Fruit fly (Drosophila melanogaster): Measurements from ENCODE around the gene Reph.
A peak's percentile ranks its signal among the peaks of the same experiment; 100 is the strongest.

Reph gene

DNA sequence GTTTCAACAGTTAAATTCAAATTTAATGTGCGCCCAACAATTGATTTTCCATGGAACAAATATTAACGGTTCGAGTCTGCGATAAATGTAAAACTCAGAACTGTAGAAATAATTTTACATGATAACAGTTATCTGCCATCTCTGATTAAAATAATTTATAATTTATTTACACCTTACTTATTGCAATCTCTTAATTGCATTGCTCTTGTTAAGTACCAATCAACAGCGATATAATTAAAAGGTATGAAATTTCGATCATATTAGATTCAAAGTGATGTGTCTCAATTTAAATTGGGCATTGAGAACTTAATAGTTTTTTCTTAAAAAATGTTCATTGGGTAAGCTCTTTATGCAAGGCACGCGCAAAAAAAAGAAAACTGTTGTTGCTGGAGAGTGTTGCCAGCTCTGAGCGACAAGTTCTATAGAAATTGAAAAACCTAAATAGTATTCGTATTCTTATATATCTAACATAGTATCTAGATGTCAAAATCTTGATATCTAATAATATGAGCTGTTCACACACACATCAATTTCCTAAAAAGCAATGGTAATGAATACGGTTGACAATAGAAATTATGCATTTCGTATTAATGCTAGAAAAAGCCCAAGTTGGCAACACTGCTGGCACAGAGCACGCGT lies 408 bp upstream of the Reph start (continued):
- no peak for TF ChIP-seq crc (GFP tag; optimal IDR thresholded peaks at IDR 0.05)
- no peak for TF ChIP-seq gfzf (GFP tag; optimal IDR thresholded peaks at IDR 0.05)
- no peak for TF ChIP-seq CG13894 (tag; optimal IDR thresholded peaks at IDR 0.05)
- TF ChIP-seq Gug (GFP tag; IDR thresholded peaks at IDR 0.05): peak; percentile 25; the same call in 2 of the 4 replicates
- TF ChIP-seq CG11093 (GFP tag; IDR thresholded peaks at IDR 0.05): no peak
- TF ChIP-seq TFAM (GFP tag; optimal IDR thresholded peaks at IDR 0.05): no peak
- no peak for TF ChIP-seq lbe (GFP tag; optimal IDR thresholded peaks at IDR 0.05)
- no peak for TF ChIP-seq CkIIα-i1 (GFP tag; IDR thresholded peaks at IDR 0.05)
- TF ChIP-seq Sin3A (optimal IDR thresholded peaks at IDR 0.05): no peak
- peak; percentile 58 for TF ChIP-seq CG2116 (GFP tag; optimal IDR thresholded peaks at IDR 0.05)
- no peak for TF ChIP-seq Rx (GFP tag; IDR thresholded peaks at IDR 0.05)
- no peak for TF ChIP-seq p53 (GFP tag; optimal IDR thresholded peaks at IDR 0.05)
- peak; percentile 62 for TF ChIP-seq Hsf (GFP tag; optimal IDR thresholded peaks at IDR 0.05)
- TF ChIP-seq CG1233 (GFP tag; optimal IDR thresholded peaks at IDR 0.05): peak; percentile 60
- TF ChIP-seq tna (GFP tag; IDR thresholded peaks at IDR 0.05; ENCODE audit: partially characterized antibody): no peak
- TF ChIP-seq jigr1 (GFP tag; IDR thresholded peaks at IDR 0.05): 0 out of 3 replicates have a peak, but pooled peaks have one; percentile 49
- peak; percentile 68 for TF ChIP-seq CG14441 (GFP tag; IDR thresholded peaks at IDR 0.05)
- TF ChIP-seq Dip3 (GFP tag; optimal IDR thresholded peaks at IDR 0.05): peak; percentile 61
- TF ChIP-seq Lpt (GFP tag; optimal IDR thresholded peaks at IDR 0.05): no peak
- peak; percentile 91 for TF ChIP-seq sens (GFP tag)
- peak; percentile 43 for TF ChIP-seq PHDP (tag; optimal IDR thresholded peaks at IDR 0.05)
- TF ChIP-seq HLH4C (GFP tag; IDR thresholded peaks at IDR 0.05; ENCODE audit: partially characterized antibody): no peak
- peak; percentile 51 for TF ChIP-seq CG12744 (GFP tag; optimal IDR thresholded peaks at IDR 0.05)
- peak; percentile 87 for TF ChIP-seq exex (tag; optimal IDR thresholded peaks at IDR 0.05)
- TF ChIP-seq BEAF-32 (GFP tag; optimal IDR thresholded peaks at IDR 0.05): peak; percentile 35
- no peak; the same call in 2 of the 3 replicates for TF ChIP-seq croc (GFP tag; conservative IDR thresholded peaks at IDR 0.05)
- TF ChIP-seq tup (GFP tag; optimal IDR thresholded peaks at IDR 0.05): no peak
- peak; percentile 54 for TF ChIP-seq bcd (GFP tag; optimal IDR thresholded peaks at IDR 0.05)
- peak; percentile 8 for TF ChIP-seq pzg (GFP tag; optimal IDR thresholded peaks at IDR 0.05)
- TF ChIP-seq CG10565 (GFP tag; optimal IDR thresholded peaks at IDR 0.05): peak; percentile 10
- peak; percentile 62 for TF ChIP-seq CG10209 (GFP tag; optimal IDR thresholded peaks at IDR 0.05)
- no peak for TF ChIP-seq CG4360 (GFP tag; IDR thresholded peaks at IDR 0.05)
- no peak for TF ChIP-seq C15 (GFP tag; IDR thresholded peaks at IDR 0.05)
- TF ChIP-seq CG10274 (GFP tag; optimal IDR thresholded peaks at IDR 0.05): no peak
- peak; percentile 69 for TF ChIP-seq CG17328 (GFP tag; IDR thresholded peaks at IDR 0.05)
- no peak for TF ChIP-seq prd (optimal IDR thresholded peaks at IDR 0.05)
- TF ChIP-seq prd (GFP tag; IDR thresholded peaks at IDR 0.05): peak; percentile 71
- peak; percentile 9 for TF ChIP-seq mirr (GFP tag; optimal IDR thresholded peaks at IDR 0.05)
- TF ChIP-seq CG5953 (GFP tag; IDR thresholded peaks at IDR 0.05): 0 out of 2 replicates have a peak, but pooled peaks have one; percentile 35
- TF ChIP-seq CG17186 (GFP tag; optimal IDR thresholded peaks at IDR 0.05): no peak
- peak; percentile 37 for TF ChIP-seq CG13287 (GFP tag; IDR thresholded peaks at IDR 0.05; ENCODE audit: partially characterized antibody)
- TF ChIP-seq CG15269 (tag; optimal IDR thresholded peaks at IDR 0.05): peak; percentile 27
- TF ChIP-seq ttk (GFP tag; IDR thresholded peaks at IDR 0.05): peak; percentile 53; the same call in 1 of the 2 replicates
- TF ChIP-seq pum (GFP tag; optimal IDR thresholded peaks at IDR 0.05): peak; percentile 25
- TF ChIP-seq slbo (GFP tag; IDR thresholded peaks at IDR 0.05): peak; percentile 77
- no peak for TF ChIP-seq Blimp-1 (GFP tag; optimal IDR thresholded peaks at IDR 0.05)
- no peak for TF ChIP-seq yki (optimal IDR thresholded peaks at IDR 0.05)
- no peak for TF ChIP-seq dmrt11E (tag; optimal IDR thresholded peaks at IDR 0.05)
- peak; percentile 76; the same call in 2 of the 3 replicates for TF ChIP-seq dysf (GFP tag; IDR thresholded peaks at IDR 0.05)
- TF ChIP-seq CG6813 (GFP tag; optimal IDR thresholded peaks at IDR 0.05): peak; percentile 11
- peak; percentile 28 for TF ChIP-seq CG8944 (GFP tag; optimal IDR thresholded peaks at IDR 0.05)
